Worm (Caenorhabditis elegans) whole organism, L4/young adult: ENCODE results near the gene mdt-1.2.

ENCODE experiments used
- dao-5 ChIP-seq: sonication (generic microtip); optimal IDR thresholded peaks from 2 replicates; lab custom pipeline; 2016; ENCODE audit warnings: missing genotype, missing genetic modification characterization, moderate library complexity, missing compliant biosample characterization
- him-1 ChIP-seq: sonication (generic microtip); optimal IDR thresholded peaks from 2 replicates; lab custom pipeline; 2016; ENCODE audit warnings: missing genotype, missing genetic modification reagents, missing genetic modification characterization, missing compliant biosample characterization

DNA sequence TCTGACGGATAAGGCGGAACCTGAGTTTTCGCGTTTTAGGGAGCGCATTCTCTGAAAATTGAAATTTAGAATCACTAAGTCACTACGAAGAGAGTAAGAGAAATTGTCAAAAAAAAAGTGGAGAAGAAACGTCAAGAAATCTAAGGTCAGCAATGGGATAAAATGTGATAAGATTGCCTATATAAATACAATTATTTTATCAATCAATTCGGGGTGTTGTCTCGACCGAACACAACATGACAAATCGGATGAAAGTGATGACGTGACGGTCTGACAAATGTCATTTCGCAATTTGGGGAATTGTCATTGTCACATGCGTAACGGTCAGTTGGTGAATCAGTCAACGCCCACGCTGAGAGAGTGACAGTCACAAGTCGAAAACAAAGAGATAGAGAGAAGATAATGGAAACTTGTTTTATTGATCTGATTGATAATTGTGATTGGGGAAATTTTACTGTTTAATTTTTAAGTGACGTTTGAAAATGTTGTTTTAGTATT is 13.2 kb upstream of the mdt-1.2 start, which contains the start of gene cnp-3:
- TF ChIP-seq him-1 (no peak), dao-5 (no peak)
